Worm (Caenorhabditis elegans): ENCODE results near the gene K09E9.1.

ce11 chrX:15628945-15629344 is 8.6 kb downstream of the K09E9.1 start:
- TF ChIP-seq unc-39 (tag; optimal IDR thresholded peaks at IDR 0.05) (no peak), nhr-237 (tag; optimal IDR thresholded peaks at IDR 0.05) (no peak), elt-3 (tag; optimal IDR thresholded peaks at IDR 0.05) (no peak), nhr-12 (tag; optimal IDR thresholded peaks at IDR 0.05) (no peak), ceh-83 (GFP tag; optimal IDR thresholded peaks at IDR 0.05) (no peak), nhr-28 (tag; optimal IDR thresholded peaks at IDR 0.05) (no peak), snpc-4 (tag; optimal IDR thresholded peaks at IDR 0.05) (no peak), unc-62 (GFP tag; optimal IDR thresholded peaks at IDR 0.05) (no peak)

Measured in whole organism, mixed stage, embryonic.